Fruit fly (Drosophila melanogaster) whole organism, embryonic: ENCODE data around the gene CG32645.
A peak's percentile ranks its signal among the peaks of the same experiment; 100 is the strongest.

Experiments
- CG10274 ChIP-seq: fragments of 200-800 bp; sonication (Bioruptor generic); optimal IDR thresholded peaks from 3 replicates; lab custom pipeline; 2017; ENCODE audit warnings: missing biosample characterization, mild to moderate bottlenecking, missing genetic modification characterization
- CG10565 ChIP-seq: fragments of 200-800 bp; sonication (Bioruptor generic); optimal IDR thresholded peaks from 3 replicates; lab custom pipeline; 2016; ENCODE audit warnings: missing biosample characterization, mild to moderate bottlenecking, missing genetic modification characterization
- CG12155 ChIP-seq: fragments of 200-800 bp; sonication (Bioruptor generic); optimal IDR thresholded peaks from 3 replicates; lab custom pipeline; 2016; ENCODE audit warnings: missing biosample characterization, missing genetic modification characterization
- CG13296 ChIP-seq: fragments of 200-800 bp; sonication (Bioruptor generic); optimal IDR thresholded peaks from 3 replicates; lab custom pipeline; 2018; ENCODE audit warnings: missing biosample characterization, mild to moderate bottlenecking, missing genetic modification characterization
- CG13624 ChIP-seq: fragments of 200-800 bp; sonication (Bioruptor generic); optimal IDR thresholded peaks from 2 replicates; lab custom pipeline; 2016; ENCODE audit warnings: missing biosample characterization, missing genetic modification characterization
- CG14050 ChIP-seq: fragments of 200-800 bp; sonication (Bioruptor generic); IDR thresholded peaks from 3 replicates; pipeline ENCODE4 v1.3.6; 2022; ENCODE audit warnings: missing biosample characterization, missing genetic modification characterization
- CG14710 ChIP-seq: fragments of 200-800 bp; sonication (Bioruptor generic); optimal IDR thresholded peaks from 3 replicates; lab custom pipeline; 2019; ENCODE audit warnings: missing biosample characterization, mild to moderate bottlenecking, missing genetic modification characterization, moderate library complexity
- CG15514 ChIP-seq: fragments of 200-800 bp; sonication (Bioruptor generic); optimal IDR thresholded peaks from 3 replicates; lab custom pipeline; 2017; ENCODE audit warnings: missing biosample characterization, missing genetic modification characterization, mild to moderate bottlenecking, moderate library complexity, missing genetic modification reagents
- CG16779 ChIP-seq: fragments of 200-800 bp; sonication (Bioruptor generic); IDR thresholded peaks from 2 replicates; pipeline ENCODE4 v1.3.6; 2022; ENCODE audit warnings: missing biosample characterization, missing genetic modification characterization
- CG17361 ChIP-seq: fragments of 200-800 bp; sonication (Bioruptor generic); IDR thresholded peaks from 3 replicates; pipeline ENCODE4 v1.3.6; 2022; ENCODE audit warnings: missing biosample characterization, missing genetic modification characterization
- CG17612 ChIP-seq: fragments of 200-800 bp; sonication (Bioruptor generic); IDR thresholded peaks from 2 replicates; pipeline ENCODE4 v1.3.6; 2022; ENCODE audit warnings: missing biosample characterization, missing genetic modification characterization
- CG18764 ChIP-seq: fragments of 200-800 bp; sonication (Bioruptor generic); optimal IDR thresholded peaks from 3 replicates; lab custom pipeline; 2016; ENCODE audit warnings: missing biosample characterization, missing genetic modification characterization
- CG3065 ChIP-seq: fragments of 200-800 bp; sonication (Bioruptor generic); optimal IDR thresholded peaks from 2 replicates; lab custom pipeline; 2016; ENCODE audit warnings: missing biosample characterization, missing genetic modification characterization
- CG31365 ChIP-seq: fragments of 200-800 bp; sonication (Bioruptor generic); optimal IDR thresholded peaks from 2 replicates; lab custom pipeline; 2018; ENCODE audit warnings: missing biosample characterization, mild to moderate bottlenecking, missing genetic modification characterization
- CG31441 ChIP-seq: fragments of 200-800 bp; sonication (Bioruptor generic); IDR thresholded peaks from 2 replicates; pipeline ENCODE4 v1.3.6; 2022; ENCODE audit warnings: missing biosample characterization, missing genetic modification characterization
- CG34224 ChIP-seq: fragments of 200-800 bp; sonication (Bioruptor generic); IDR thresholded peaks from 3 replicates; pipeline ENCODE4 v1.3.6; 2022; ENCODE audit warnings: missing biosample characterization, missing genetic modification characterization; ENCODE audit not compliant: partially characterized antibody
- CG4282 ChIP-seq: fragments of 200-800 bp; sonication (Bioruptor generic); optimal IDR thresholded peaks from 2 replicates; lab custom pipeline; 2016; ENCODE audit warnings: missing biosample characterization, missing genetic modification characterization
- CG4617 ChIP-seq: fragments of 200-800 bp; sonication (Bioruptor generic); optimal IDR thresholded peaks from 3 replicates; lab custom pipeline; 2016; ENCODE audit warnings: missing biosample characterization, missing genetic modification characterization, borderline replicate concordance
- CG5953 ChIP-seq: fragments of 200-800 bp; sonication (Bioruptor generic); IDR thresholded peaks from 2 replicates; pipeline ENCODE4 v1.3.6; 2022; ENCODE audit warnings: missing biosample characterization, missing genetic modification characterization
- CG6791 ChIP-seq: fragments of 200-800 bp; sonication (Bioruptor generic); IDR thresholded peaks from 3 replicates; pipeline ENCODE4 v1.3.6; 2022; ENCODE audit warnings: missing biosample characterization, missing genetic modification characterization; ENCODE audit not compliant: partially characterized antibody
- CG7271 ChIP-seq: fragments of 200-800 bp; sonication (Bioruptor generic); optimal IDR thresholded peaks from 2 replicates; lab custom pipeline; 2018; ENCODE audit warnings: missing biosample characterization, mild to moderate bottlenecking, missing genetic modification characterization, moderate library complexity
- CG7372 ChIP-seq: fragments of 200-800 bp; sonication (Bioruptor generic); IDR thresholded peaks from 2 replicates; pipeline ENCODE4 v1.3.6; 2022; ENCODE audit warnings: missing biosample characterization, missing genetic modification characterization
- CG8924 ChIP-seq: fragments of 200-800 bp; optimal IDR thresholded peaks from 3 replicates; lab custom pipeline; 2019; ENCODE audit warnings: missing biosample characterization, mild to moderate bottlenecking, missing genetic modification characterization, moderate library complexity
- Elba2 ChIP-seq: fragments of 200-800 bp; sonication (Bioruptor generic); optimal IDR thresholded peaks from 3 replicates; lab custom pipeline; 2016; ENCODE audit warnings: missing biosample characterization, missing genetic modification characterization
- HLH4C ChIP-seq: fragments of 200-800 bp; sonication (Bioruptor generic); IDR thresholded peaks from 3 replicates; pipeline ENCODE4 v1.3.6; 2022; ENCODE audit warnings: missing biosample characterization, missing genetic modification characterization; ENCODE audit not compliant: partially characterized antibody
- Hr39 ChIP-seq: fragments of >200 bp; optimal IDR thresholded peaks from 2 replicates; lab custom pipeline; 2017
- Lhr ChIP-seq: fragments of 200-800 bp; sonication (Bioruptor generic); optimal IDR thresholded peaks from 3 replicates; lab custom pipeline; 2017; ENCODE audit warnings: mild to moderate bottlenecking, missing biosample characterization, missing genetic modification reagents, missing genetic modification characterization
- Lim3 ChIP-seq: fragments of 200-800 bp; sonication (Bioruptor generic); IDR thresholded peaks from 2 replicates; pipeline ENCODE4 v1.3.6; 2022; ENCODE audit warnings: missing biosample characterization, missing genetic modification characterization
- Oli ChIP-seq: fragments of 200-800 bp; sonication (Bioruptor generic); optimal IDR thresholded peaks from 2 replicates; lab custom pipeline; 2018; ENCODE audit warnings: missing biosample characterization, mild to moderate bottlenecking, missing genetic modification characterization, moderate library complexity
- Usf ChIP-seq: fragments of 200-800 bp; sonication (Bioruptor generic); optimal IDR thresholded peaks from 2 replicates; lab custom pipeline; 2017; ENCODE audit warnings: missing genotype, missing biosample characterization, missing genetic modification characterization
- ab ChIP-seq: fragments of 200-800 bp; sonication (Bioruptor generic); optimal IDR thresholded peaks from 2 replicates; lab custom pipeline; 2016; ENCODE audit warnings: missing biosample characterization, missing genetic modification characterization
- aop ChIP-seq: fragments of 200-800 bp; sonication (Bioruptor generic); IDR thresholded peaks from 2 replicates; pipeline ENCODE4 v1.3.6; 2022; ENCODE audit warnings: missing biosample characterization, missing genetic modification characterization
- chif ChIP-seq, 2 experiments: fragments of 200-800 bp; sonication (Bioruptor generic); optimal IDR thresholded peaks; 3 replicates each; lab custom pipeline; 2016; ENCODE audit warnings: missing biosample characterization in 2 of 2, missing genetic modification characterization in 2 of 2
- chinmo ChIP-seq: fragments of 200-800 bp; sonication (Bioruptor generic); IDR thresholded peaks from 4 replicates; pipeline ENCODE4 v1.3.6; 2022; ENCODE audit warnings: missing biosample characterization, missing genetic modification characterization; ENCODE audit not compliant: partially characterized antibody
- croc ChIP-seq: fragments of 200-800 bp; sonication (Bioruptor generic); conservative IDR thresholded peaks from 3 replicates; pipeline ENCODE4 v1.3.6; 2022; ENCODE audit warnings: missing biosample characterization, missing genetic modification characterization
- dati ChIP-seq: fragments of 200-800 bp; sonication (Bioruptor generic); IDR thresholded peaks from 2 replicates; pipeline ENCODE4 v1.3.6; 2022; ENCODE audit warnings: missing biosample characterization, missing genetic modification characterization
- dimm ChIP-seq: fragments of 200-800 bp; sonication (Bioruptor generic); IDR thresholded peaks from 2 replicates; pipeline ENCODE4 v1.3.6; 2022; ENCODE audit warnings: missing biosample characterization, missing genetic modification characterization
- grau ChIP-seq: fragments of 200-800 bp; optimal IDR thresholded peaks from 3 replicates; lab custom pipeline; 2019; ENCODE audit warnings: missing biosample characterization, mild to moderate bottlenecking, missing genetic modification characterization, moderate library complexity
- inv ChIP-seq: fragments of 200-800 bp; sonication (Bioruptor generic); IDR thresholded peaks from 2 replicates; pipeline ENCODE4 v1.3.6; 2022; ENCODE audit warnings: missing biosample characterization, missing genetic modification characterization; ENCODE audit not compliant: partially characterized antibody
- lbe ChIP-seq: fragments of 200-800 bp; sonication (Bioruptor generic); optimal IDR thresholded peaks from 2 replicates; lab custom pipeline; 2016; ENCODE audit warnings: missing biosample characterization, mild to moderate bottlenecking, missing genetic modification characterization
- nmo ChIP-seq: fragments of 200-800 bp; sonication (Bioruptor generic); optimal IDR thresholded peaks from 2 replicates; lab custom pipeline; 2018; ENCODE audit warnings: missing biosample characterization, mild to moderate bottlenecking, missing genetic modification characterization, moderate library complexity
- pum ChIP-seq: fragments of 200-800 bp; sonication (Bioruptor generic); optimal IDR thresholded peaks from 2 replicates; lab custom pipeline; 2016; ENCODE audit warnings: missing biosample characterization, missing genetic modification characterization
- row ChIP-seq: fragments of 200-800 bp; sonication (Bioruptor generic); IDR thresholded peaks from 3 replicates; pipeline ENCODE4 v1.3.6; 2022; ENCODE audit warnings: missing biosample characterization, missing genetic modification characterization
- slou ChIP-seq: fragments of 200-800 bp; sonication (Bioruptor generic); optimal IDR thresholded peaks from 3 replicates; lab custom pipeline; 2016; ENCODE audit warnings: missing biosample characterization, missing genetic modification characterization
- sqz ChIP-seq: fragments of 200-800 bp; sonication (Bioruptor generic); optimal IDR thresholded peaks from 3 replicates; lab custom pipeline; 2018; ENCODE audit warnings: missing biosample characterization, mild to moderate bottlenecking, missing genetic modification characterization
- tio ChIP-seq: fragments of 200-800 bp; sonication (Bioruptor generic); optimal IDR thresholded peaks from 2 replicates; lab custom pipeline; 2017; ENCODE audit warnings: missing biosample characterization, missing genetic modification characterization, inconsistent platforms
- tup ChIP-seq: fragments of 200-800 bp; sonication (Bioruptor generic); optimal IDR thresholded peaks from 2 replicates; lab custom pipeline; 2016; ENCODE audit warnings: missing biosample characterization, mild to moderate bottlenecking, missing genetic modification characterization, moderate library complexity
- yki ChIP-seq: fragments of >200 bp; optimal IDR thresholded peaks from 3 replicates; lab custom pipeline; 2018
- zen2 ChIP-seq: fragments of 200-800 bp; sonication (Bioruptor generic); IDR thresholded peaks from 3 replicates; pipeline ENCODE4 v1.3.6; 2022; ENCODE audit warnings: missing biosample characterization, missing genetic modification characterization; ENCODE audit not compliant: partially characterized antibody

CG32645 gene

DNA sequence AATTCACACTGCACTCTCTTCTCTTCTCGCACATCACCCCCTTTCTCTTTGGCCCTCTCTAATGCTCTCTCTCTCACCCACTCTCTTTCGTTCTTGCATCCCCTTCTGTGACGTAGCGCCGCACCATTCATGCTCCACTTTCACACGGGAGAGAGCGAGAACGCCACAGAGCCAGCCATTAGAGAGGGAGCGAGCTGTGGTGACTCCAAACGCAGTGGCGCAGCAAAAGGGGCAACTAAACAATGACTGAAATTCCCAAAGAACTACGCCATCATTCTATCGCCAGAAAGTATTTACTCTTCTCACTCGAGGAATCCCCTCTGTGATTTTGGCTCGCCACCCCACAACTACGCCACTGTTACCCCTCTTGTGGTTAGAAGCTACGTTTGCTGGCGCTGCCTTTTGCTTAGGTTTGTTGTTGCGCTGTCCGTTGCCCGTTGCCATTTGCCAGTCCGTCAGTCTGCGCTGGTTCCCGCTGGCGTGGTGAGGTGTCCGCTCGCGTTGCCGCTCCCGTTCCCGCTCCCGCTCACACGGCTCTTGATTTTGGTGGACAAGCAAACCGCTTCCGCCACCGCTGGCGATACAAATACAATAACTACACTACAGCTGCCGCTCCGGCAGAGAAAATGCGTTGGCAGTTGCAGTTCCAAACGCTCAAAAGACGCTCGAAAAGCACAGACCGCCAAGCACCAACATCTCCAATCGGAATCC, 7.8 kb upstream of the CG32645 start (continued):
- TF ChIP-seq CG10565 (peak; percentile 93), CG18764 (peak; percentile 97), tup (GFP tag; lab: Kevin White, UChicago) (peak; percentile 98), CG5953 (GFP tag; lab: Robert Waterston, UW) (peak; percentile 99), CG17361 (GFP tag; lab: Robert Waterston, UW) (peak; percentile 89), Elba2 (GFP tag; lab: Kevin White, UChicago) (peak; percentile 70), lbe (peak; percentile 98), Hr39 (no peak), Oli (peak; percentile 98), inv (peak; percentile 18; the same call in 1 of the 2 replicates), chinmo (GFP tag; lab: Robert Waterston, UW) (peak; percentile 88; the same call in 3 of the 4 replicates), CG14050 (GFP tag; lab: Robert Waterston, UW) (peak; percentile 99), CG10274 (peak; percentile 96), row (GFP tag; lab: Robert Waterston, UW) (peak; percentile 100), Usf (GFP tag; lab: Kevin White, UChicago) (peak; percentile 99), CG13624 (GFP tag; lab: Kevin White, UChicago) (peak; percentile 99), CG17612 (GFP tag; lab: Robert Waterston, UW) (peak; percentile 98), Lhr (GFP tag; lab: Kevin White, UChicago) (peak; percentile 95), tio (GFP tag; lab: Kevin White, UChicago) (peak; percentile 97), CG14710 (tag; lab: Kevin White, UChicago) (peak; percentile 93), yki (peak; percentile 93), CG4282 (GFP tag; lab: Kevin White, UChicago) (peak; percentile 98), CG7372 (GFP tag; lab: Robert Waterston, UW) (peak; percentile 99), CG13296 (GFP tag; lab: Kevin White, UChicago) (peak; percentile 99), CG7271 (tag; lab: Kevin White, UChicago) (peak; percentile 23), grau (tag; lab: Kevin White, UChicago) (peak; percentile 98), ab (peak; percentile 99), dimm (GFP tag; lab: Robert Waterston, UW) (peak; percentile 99), CG6791 (peak; percentile 42; the same call in 1 of the 3 replicates), chif (GFP tag; optimal IDR thresholded peaks at IDR 0.05; lab: Kevin White, UChicago) (peak; percentile 99), CG16779 (GFP tag; lab: Robert Waterston, UW) (peak; percentile 99), aop (GFP tag; lab: Robert Waterston, UW) (peak; percentile 97), nmo (GFP tag; lab: Kevin White, UChicago) (peak; percentile 97), slou (GFP tag; lab: Kevin White, UChicago) (peak; percentile 98), CG8924 (tag; lab: Kevin White, UChicago) (peak; percentile 99), sqz (GFP tag; lab: Kevin White, UChicago) (peak; percentile 94), Lim3 (GFP tag; lab: Robert Waterston, UW) (peak; percentile 97), pum (GFP tag; lab: Kevin White, UChicago) (peak; percentile 99), CG31441 (peak; percentile 97), CG15514 (GFP tag; lab: Kevin White, UChicago) (peak; percentile 96), CG12155 (GFP tag; lab: Kevin White, UChicago) (peak; percentile 99), HLH4C (GFP tag; lab: Robert Waterston, UW) (peak; percentile 16; the same call in 1 of the 3 replicates), dati (GFP tag; lab: Robert Waterston, UW) (peak; percentile 98), croc (peak; percentile 98), CG4617 (GFP tag; lab: Kevin White, UChicago) (peak; percentile 99), CG31365 (tag; lab: Kevin White, UChicago) (peak; percentile 95), CG3065 (peak; percentile 98), CG34224 (GFP tag; lab: Robert Waterston, UW) (peak; percentile 49; the same call in 1 of the 3 replicates), zen2 (no peak)
